Fruit fly (Drosophila melanogaster): Measurements from ENCODE around the gene CG15696.

Gene CG15696

dm6 chr3R:20846768-20847167 lies at the start of gene CG15696:
Gene CG15696, plus strand, starts transcription at chr3R:20847068.
- TF ChIP-seq CG8301 (tag; optimal IDR thresholded peaks at IDR 0.05) (no peak), Pif1B (GFP tag; optimal IDR thresholded peaks at IDR 0.05) (no peak), CG12605 (GFP tag; IDR thresholded peaks at IDR 0.05) (no peak), CG17806 (tag; optimal IDR thresholded peaks at IDR 0.05) (no peak), fd96Ca (GFP tag; IDR thresholded peaks at IDR 0.05) (no peak), CG10348 (GFP tag; IDR thresholded peaks at IDR 0.05) (no peak), CG32121 (GFP tag; IDR thresholded peaks at IDR 0.05) (no peak), Ets98B (GFP tag; IDR thresholded peaks at IDR 0.05) (no peak)

dm6 chr3R:20802253-20802652 lies 44.6 kb upstream of the CG15696 start:
- TF ChIP-seq Pif1B (GFP tag; optimal IDR thresholded peaks at IDR 0.05): no peak
- TF ChIP-seq rn (GFP tag; IDR thresholded peaks at IDR 0.05): no peak
- TF ChIP-seq CG8301 (tag; optimal IDR thresholded peaks at IDR 0.05): no peak
- TF ChIP-seq gl (tag; optimal IDR thresholded peaks at IDR 0.05): no peak
- no peak for TF ChIP-seq CG10348 (GFP tag; IDR thresholded peaks at IDR 0.05)
- no peak for TF ChIP-seq Ets98B (GFP tag; IDR thresholded peaks at IDR 0.05)
- no peak for TF ChIP-seq Pif1A (GFP tag; optimal IDR thresholded peaks at IDR 0.05)
- no peak for TF ChIP-seq Snoo (tag; optimal IDR thresholded peaks at IDR 0.05)
- no peak for TF ChIP-seq CG8159 (tag; optimal IDR thresholded peaks at IDR 0.05)
- no peak for TF ChIP-seq CG32121 (GFP tag; IDR thresholded peaks at IDR 0.05)
- no peak for TF ChIP-seq CG34367 (tag; optimal IDR thresholded peaks at IDR 0.05)
- no peak for TF ChIP-seq CG15710 (tag; optimal IDR thresholded peaks at IDR 0.05)
- TF ChIP-seq CG17806 (tag; optimal IDR thresholded peaks at IDR 0.05): no peak
- TF ChIP-seq CG4496 (GFP tag; IDR thresholded peaks at IDR 0.05): no peak
- no peak for TF ChIP-seq CG14655 (GFP tag; optimal IDR thresholded peaks at IDR 0.05)
- no peak for TF ChIP-seq fd96Ca (GFP tag; IDR thresholded peaks at IDR 0.05)
- no peak for TF ChIP-seq D1 (tag; optimal IDR thresholded peaks at IDR 0.05)
- TF ChIP-seq CG9948 (tag; optimal IDR thresholded peaks at IDR 0.05): no peak
- TF ChIP-seq EcR (GFP tag; optimal IDR thresholded peaks at IDR 0.05): no peak

DNA sequence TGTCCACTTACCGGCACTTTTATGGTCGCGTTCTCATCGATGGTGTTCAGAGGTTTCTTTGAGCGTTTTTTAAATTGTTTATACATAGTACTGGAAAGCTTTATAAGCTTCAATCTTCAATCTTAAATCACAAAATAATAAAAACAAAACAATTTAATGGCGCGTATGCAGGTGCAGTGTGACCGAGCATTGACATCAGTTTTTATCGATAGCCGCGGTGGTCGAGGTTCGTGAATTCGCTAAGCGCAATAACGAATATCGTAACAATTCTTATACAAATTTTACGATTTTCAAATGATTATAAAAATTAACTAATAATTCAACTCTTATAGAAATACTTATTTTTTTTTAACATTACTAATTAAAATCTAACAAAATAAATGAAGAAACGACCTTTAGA lies 30.9 kb upstream of the CG15696 start, which contains the start of gene Fancd2:
Gene Fancd2 (minus strand): TSS at position 183 of the 400 bp plus-strand sequence.
- TF ChIP-seq CG12605 (GFP tag; IDR thresholded peaks at IDR 0.05) (no peak), Ets98B (GFP tag; IDR thresholded peaks at IDR 0.05) (no peak), D1 (tag; optimal IDR thresholded peaks at IDR 0.05) (peak; percentile 10), CG13204 (GFP tag; optimal IDR thresholded peaks at IDR 0.05) (no peak), CG10348 (GFP tag; IDR thresholded peaks at IDR 0.05) (no peak)

- 0 out of 3 replicates have a peak, but pooled peaks have one; percentile 20 for TF ChIP-seq CG4496 (GFP tag; IDR thresholded peaks at IDR 0.05)
- TF ChIP-seq gl (tag; optimal IDR thresholded peaks at IDR 0.05): no peak
- TF ChIP-seq rn (GFP tag; IDR thresholded peaks at IDR 0.05): no peak
- TF ChIP-seq CG10348 (GFP tag; IDR thresholded peaks at IDR 0.05): no peak
These were observed 28.6 kb upstream of the CG15696 start for dm6 chr3R:20818237-20818636.

- TF ChIP-seq CG32121 (GFP tag; IDR thresholded peaks at IDR 0.05) (0 out of 2 replicates have a peak, but pooled peaks have one; percentile 8), fd96Ca (GFP tag; IDR thresholded peaks at IDR 0.05) (no peak), EcR (GFP tag; optimal IDR thresholded peaks at IDR 0.05) (no peak)
These were observed 28.2 kb upstream of the CG15696 start, which contains the start of gene CG17270 for dm6 chr3R:20818689-20819088. Gene CG17270, minus strand, starts transcription at chr3R:20818929.

dm6 chr3R:20821815-20822375 lies 25.0 kb upstream of the CG15696 start, which contains the start of the genes CG17271 and RpS20:
Gene CG17271, minus strand, starts transcription at chr3R:20821848.
Gene RpS20, plus strand, starts transcription at chr3R:20822181.
- TF ChIP-seq CG17806 (tag; optimal IDR thresholded peaks at IDR 0.05) (peak; percentile 74), Ets98B (GFP tag; IDR thresholded peaks at IDR 0.05) (peak; percentile 88), CG8159 (tag; optimal IDR thresholded peaks at IDR 0.05) (peak; percentile 74), CG32121 (GFP tag; IDR thresholded peaks at IDR 0.05) (peak; percentile 83), CG34367 (tag; optimal IDR thresholded peaks at IDR 0.05) (peak; percentile 64), CG8301 (tag; optimal IDR thresholded peaks at IDR 0.05) (peak; percentile 80), CG9948 (tag; optimal IDR thresholded peaks at IDR 0.05) (peak; percentile 59), Pif1A (GFP tag; optimal IDR thresholded peaks at IDR 0.05) (no peak), rn (GFP tag; IDR thresholded peaks at IDR 0.05) (peak; percentile 76), gl (tag; optimal IDR thresholded peaks at IDR 0.05) (peak; percentile 51), CG15710 (tag; optimal IDR thresholded peaks at IDR 0.05) (peak; percentile 77), CG4496 (GFP tag; IDR thresholded peaks at IDR 0.05) (peak; percentile 92), CG13204 (GFP tag; optimal IDR thresholded peaks at IDR 0.05) (no peak), CG12605 (GFP tag; IDR thresholded peaks at IDR 0.05) (peak; percentile 67), Snoo (tag; optimal IDR thresholded peaks at IDR 0.05) (peak; percentile 75), CG14655 (GFP tag; optimal IDR thresholded peaks at IDR 0.05) (no peak), CG10348 (GFP tag; IDR thresholded peaks at IDR 0.05) (no peak; the same call in 1 of the 2 replicates), EcR (GFP tag; optimal IDR thresholded peaks at IDR 0.05) (peak; percentile 32), fd96Ca (GFP tag; IDR thresholded peaks at IDR 0.05) (peak; percentile 90), Pif1B (GFP tag; optimal IDR thresholded peaks at IDR 0.05) (no peak), D1 (tag; optimal IDR thresholded peaks at IDR 0.05) (no peak)

Measured in whole organism, pupa.